Fruit fly (Drosophila melanogaster) whole organism, pupa: ENCODE measurements around the gene Pli.

Experiments used
- CG10348 ChIP-seq: fragments of 200-800 bp; sonication (Bioruptor generic); IDR thresholded peaks from 2 replicates; pipeline ENCODE4 v1.3.6; 2022; ENCODE audit warnings: missing biosample characterization, missing genetic modification characterization
- CG12605 ChIP-seq: fragments of 200-800 bp; sonication (Bioruptor generic); IDR thresholded peaks from 2 replicates; pipeline ENCODE4 v1.3.6; 2022; ENCODE audit warnings: missing biosample characterization, missing genetic modification characterization
- CG15710 ChIP-seq: fragments of 200-800 bp; sonication (Bioruptor generic); optimal IDR thresholded peaks from 2 replicates; lab custom pipeline; 2018; ENCODE audit warnings: missing biosample characterization, mild to moderate bottlenecking, missing genetic modification characterization, moderate library complexity
- CG17806 ChIP-seq: fragments of 200-800 bp; sonication (Bioruptor generic); optimal IDR thresholded peaks from 2 replicates; lab custom pipeline; 2018; ENCODE audit warnings: missing biosample characterization, mild to moderate bottlenecking, missing genetic modification characterization, moderate library complexity
- CG32121 ChIP-seq: fragments of 200-800 bp; sonication (Bioruptor generic); IDR thresholded peaks from 2 replicates; pipeline ENCODE4 v1.3.6; 2022; ENCODE audit warnings: missing biosample characterization, missing genetic modification characterization
- CG34367 ChIP-seq: fragments of 200-800 bp; sonication (Bioruptor generic); optimal IDR thresholded peaks from 2 replicates; lab custom pipeline; 2018; ENCODE audit warnings: missing biosample characterization, mild to moderate bottlenecking, missing genetic modification characterization
- CG8159 ChIP-seq: fragments of 200-800 bp; sonication (Bioruptor generic); optimal IDR thresholded peaks from 3 replicates; lab custom pipeline; 2018; ENCODE audit warnings: missing biosample characterization, mild to moderate bottlenecking, missing genetic modification characterization, moderate library complexity
- CG9948 ChIP-seq: fragments of 200-800 bp; sonication (Bioruptor generic); optimal IDR thresholded peaks from 2 replicates; lab custom pipeline; 2018; ENCODE audit warnings: missing biosample characterization, mild to moderate bottlenecking, missing genetic modification characterization, moderate library complexity
- EcR ChIP-seq: fragments of 200-800 bp; sonication (Bioruptor generic); optimal IDR thresholded peaks from 3 replicates; lab custom pipeline; 2019; ENCODE audit warnings: missing biosample characterization, missing genetic modification characterization, mild to moderate bottlenecking, moderate library complexity, missing genetic modification reagents
- Ets98B ChIP-seq: fragments of 200-800 bp; sonication (Bioruptor generic); IDR thresholded peaks from 2 replicates; pipeline ENCODE4 v1.3.6; 2022; ENCODE audit warnings: missing biosample characterization, missing genetic modification characterization
- Pif1B ChIP-seq: fragments of 200-800 bp; sonication (Bioruptor generic); optimal IDR thresholded peaks from 3 replicates; lab custom pipeline; 2016; ENCODE audit warnings: missing biosample characterization, missing genetic modification characterization
- gl ChIP-seq: fragments of 200-800 bp; sonication (Bioruptor generic); optimal IDR thresholded peaks from 2 replicates; lab custom pipeline; 2018; ENCODE audit warnings: missing biosample characterization, mild to moderate bottlenecking, missing genetic modification characterization
- rn ChIP-seq: fragments of 200-800 bp; sonication (Bioruptor generic); IDR thresholded peaks from 2 replicates; pipeline ENCODE4 v1.3.6; 2022; ENCODE audit warnings: missing biosample characterization, missing genetic modification characterization

dm6 chr3R:23827093-23827492, 62.8 kb downstream of the Pli start:
- TF ChIP-seq CG12605: no peak
- no peak for TF ChIP-seq CG15710 (tag; lab: Kevin White, UChicago)
- TF ChIP-seq Ets98B (GFP tag; lab: Robert Waterston, UW): no peak
- TF ChIP-seq CG34367 (tag; lab: Kevin White, UChicago): no peak
- TF ChIP-seq rn (GFP tag; lab: Robert Waterston, UW): no peak
- no peak for TF ChIP-seq CG32121 (GFP tag; lab: Robert Waterston, UW)
- no peak for TF ChIP-seq CG17806 (tag; lab: Kevin White, UChicago)
- no peak for TF ChIP-seq EcR (GFP tag; lab: Kevin White, UChicago)
- TF ChIP-seq CG10348 (GFP tag; lab: Robert Waterston, UW): no peak
- TF ChIP-seq Pif1B (GFP tag; lab: Kevin White, UChicago): no peak
- no peak for TF ChIP-seq gl (tag; lab: Kevin White, UChicago)
- no peak for TF ChIP-seq CG9948 (tag; lab: Kevin White, UChicago)
- TF ChIP-seq CG8159 (tag; lab: Kevin White, UChicago): no peak
